Worm (Caenorhabditis elegans): ENCODE measurements around the gene Y37D8A.3.

DNA sequence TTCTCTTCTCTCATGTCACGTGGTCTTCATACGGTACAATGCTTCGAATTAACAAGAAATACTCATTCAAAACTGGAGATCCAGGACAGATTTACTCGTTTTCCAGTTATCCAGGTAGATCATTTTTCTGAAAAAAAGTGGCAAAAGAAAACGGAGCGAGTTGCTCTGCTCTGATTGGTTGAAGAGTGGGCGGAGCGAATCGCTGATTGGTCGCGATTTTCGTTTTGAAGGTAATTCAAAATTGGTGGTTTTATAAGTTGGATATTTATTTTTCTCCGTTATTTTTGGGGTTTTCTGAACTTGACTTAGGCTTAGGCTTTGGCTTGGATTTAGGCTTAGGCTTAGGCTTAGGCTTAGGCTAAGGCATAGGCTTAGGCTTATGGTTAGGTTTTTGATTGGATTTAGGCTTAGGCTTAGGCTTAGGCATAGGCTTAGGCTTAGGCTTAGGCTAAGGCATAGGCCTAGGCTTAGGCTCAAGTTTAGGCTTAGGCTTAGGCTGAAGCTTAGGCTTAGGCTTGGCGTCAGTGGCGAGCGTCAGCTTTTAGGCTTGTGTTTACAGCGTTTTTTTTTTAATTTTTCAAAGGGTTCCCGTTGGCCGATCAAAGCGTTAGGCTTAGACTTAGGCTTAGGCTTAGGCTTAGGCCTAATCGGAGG is 6.4 kb upstream of the Y37D8A.3 start:
- TF ChIP-seq cog-1 (tag; optimal IDR thresholded peaks at IDR 0.05) = no peak
- no peak for TF ChIP-seq flt-1 (GFP tag; IDR thresholded peaks at IDR 0.05)
- no peak for TF ChIP-seq ztf-23 (GFP tag; IDR thresholded peaks at IDR 0.05)
- TF ChIP-seq T22C8.4 (GFP tag; IDR thresholded peaks at IDR 0.05) = no peak
- TF ChIP-seq klf-2 (GFP tag; conservative IDR thresholded peaks at IDR 0.05) = no peak
- TF ChIP-seq ztf-29 (GFP tag; IDR thresholded peaks at IDR 0.05) = peak; percentile 32; the same call in 1 of the 2 replicates
- no peak for TF ChIP-seq med-1 (GFP tag; optimal IDR thresholded peaks at IDR 0.05; ENCODE audit: insufficient read depth)
- TF ChIP-seq tab-1 (GFP tag; IDR thresholded peaks at IDR 0.05) = no peak; the same call in 1 of the 2 replicates
- TF ChIP-seq ref-1 (GFP tag; conservative IDR thresholded peaks at IDR 0.05) = no peak

All from whole organism, midembryonic.